Fruit fly (Drosophila melanogaster) whole organism, pupa: ENCODE results near the gene CG43902.

Source experiments
- CG15710 ChIP-seq: fragments of 200-800 bp; sonication (Bioruptor generic); optimal IDR thresholded peaks from 2 replicates; lab custom pipeline; 2018; ENCODE audit warnings: missing biosample characterization, mild to moderate bottlenecking, missing genetic modification characterization, moderate library complexity
- CG32121 ChIP-seq: fragments of 200-800 bp; sonication (Bioruptor generic); IDR thresholded peaks from 2 replicates; pipeline ENCODE4 v1.3.6; 2022; ENCODE audit warnings: missing biosample characterization, missing genetic modification characterization
- CG34367 ChIP-seq: fragments of 200-800 bp; sonication (Bioruptor generic); optimal IDR thresholded peaks from 2 replicates; lab custom pipeline; 2018; ENCODE audit warnings: missing biosample characterization, mild to moderate bottlenecking, missing genetic modification characterization
- CG4496 ChIP-seq: fragments of 200-800 bp; sonication (Bioruptor generic); IDR thresholded peaks from 3 replicates; pipeline ENCODE4 v1.3.6; 2022; ENCODE audit warnings: missing biosample characterization, missing genetic modification characterization
- CG8159 ChIP-seq: fragments of 200-800 bp; sonication (Bioruptor generic); optimal IDR thresholded peaks from 3 replicates; lab custom pipeline; 2018; ENCODE audit warnings: missing biosample characterization, mild to moderate bottlenecking, missing genetic modification characterization, moderate library complexity
- CG8301 ChIP-seq: fragments of 200-800 bp; sonication (Bioruptor generic); optimal IDR thresholded peaks from 2 replicates; lab custom pipeline; 2018; ENCODE audit warnings: missing biosample characterization, mild to moderate bottlenecking, missing genetic modification characterization
- EcR ChIP-seq: fragments of 200-800 bp; sonication (Bioruptor generic); optimal IDR thresholded peaks from 3 replicates; lab custom pipeline; 2019; ENCODE audit warnings: missing biosample characterization, missing genetic modification characterization, mild to moderate bottlenecking, moderate library complexity, missing genetic modification reagents
- Pif1A ChIP-seq: fragments of 200-800 bp; sonication (Bioruptor generic); optimal IDR thresholded peaks from 3 replicates; lab custom pipeline; 2016; ENCODE audit warnings: missing biosample characterization, missing genetic modification characterization
- Pif1B ChIP-seq: fragments of 200-800 bp; sonication (Bioruptor generic); optimal IDR thresholded peaks from 3 replicates; lab custom pipeline; 2016; ENCODE audit warnings: missing biosample characterization, missing genetic modification characterization
- gl ChIP-seq: fragments of 200-800 bp; sonication (Bioruptor generic); optimal IDR thresholded peaks from 2 replicates; lab custom pipeline; 2018; ENCODE audit warnings: missing biosample characterization, mild to moderate bottlenecking, missing genetic modification characterization

DNA sequence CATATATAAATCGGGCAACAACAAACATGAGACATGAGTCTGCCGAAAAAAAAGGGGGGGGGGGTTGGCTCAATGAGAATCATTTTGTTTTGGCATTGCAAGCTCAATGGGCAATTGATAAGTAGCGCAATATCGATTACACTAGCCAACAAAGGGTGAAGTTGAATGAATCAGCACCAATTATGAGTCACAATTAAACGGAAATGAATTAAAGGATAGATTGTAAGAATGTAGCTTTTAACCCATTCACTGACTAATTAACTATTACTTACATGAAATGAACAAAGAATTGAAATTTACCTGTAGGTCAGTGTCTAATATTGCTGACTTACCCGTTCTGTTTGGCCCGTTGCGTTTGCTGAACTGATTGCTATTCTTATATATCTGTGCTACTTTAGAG lies 32.6 kb upstream of the CG43902 start:
- TF ChIP-seq CG32121: peak; percentile 55
- no peak for TF ChIP-seq CG15710 (tag; lab: Kevin White, UChicago)
- TF ChIP-seq EcR: no peak
- TF ChIP-seq CG8159 (tag; lab: Kevin White, UChicago): no peak
- TF ChIP-seq CG4496 (GFP tag; lab: Robert Waterston, UW): peak; percentile 53; the same call in 2 of the 3 replicates
- TF ChIP-seq CG34367 (tag; lab: Kevin White, UChicago): no peak
- TF ChIP-seq gl (tag; lab: Kevin White, UChicago): no peak
- TF ChIP-seq Pif1B (GFP tag; lab: Kevin White, UChicago): no peak
- peak; percentile 13 for TF ChIP-seq CG8301 (tag; lab: Kevin White, UChicago)
- TF ChIP-seq Pif1A: no peak
